Fruit fly (Drosophila melanogaster) whole organism, embryonic: ENCODE data around the gene Srr.

Source experiments
- ATbp ChIP-seq: fragments of 200-800 bp; sonication (Bioruptor generic); optimal IDR thresholded peaks from 2 replicates; lab custom pipeline; 2017; ENCODE audit warnings: missing biosample characterization, mild to moderate bottlenecking, missing genetic modification characterization, missing genetic modification reagents
- Awh ChIP-seq: fragments of 200-800 bp; sonication (Bioruptor generic); IDR thresholded peaks from 2 replicates; pipeline ENCODE4, ENCODE4 v1.3.6; 2022; ENCODE audit warnings: missing biosample characterization, missing genetic modification characterization
- CG1603 ChIP-seq: fragments of 200-800 bp; sonication (Bioruptor generic); optimal IDR thresholded peaks from 2 replicates; lab custom pipeline; 2019; ENCODE audit warnings: missing biosample characterization, mild to moderate bottlenecking, missing genetic modification characterization, moderate library complexity
- CG17359 ChIP-seq: fragments of 200-800 bp; sonication (Bioruptor generic); optimal IDR thresholded peaks from 3 replicates; lab custom pipeline; 2018; ENCODE audit warnings: missing biosample characterization, mild to moderate bottlenecking, missing genetic modification characterization, moderate library complexity
- CG17912 ChIP-seq: fragments of 200-800 bp; sonication (Bioruptor generic); optimal IDR thresholded peaks from 2 replicates; lab custom pipeline; 2018; ENCODE audit warnings: missing biosample characterization, mild to moderate bottlenecking, missing genetic modification characterization
- CG18764 ChIP-seq: fragments of 200-800 bp; sonication (Bioruptor generic); optimal IDR thresholded peaks from 3 replicates; lab custom pipeline; 2016; ENCODE audit warnings: missing biosample characterization, missing genetic modification characterization
- CG30020 ChIP-seq: fragments of 200-800 bp; optimal IDR thresholded peaks from 2 replicates; lab custom pipeline; 2019; ENCODE audit warnings: missing biosample characterization, mild to moderate bottlenecking, missing genetic modification characterization, moderate library complexity
- CG31441 ChIP-seq: fragments of 200-800 bp; sonication (Bioruptor generic); IDR thresholded peaks from 2 replicates; pipeline ENCODE4 v1.3.6; 2022; ENCODE audit warnings: missing biosample characterization, missing genetic modification characterization
- CG4424 ChIP-seq: fragments of 200-800 bp; sonication (Bioruptor generic); optimal IDR thresholded peaks from 3 replicates; lab custom pipeline; 2016; ENCODE audit warnings: missing biosample characterization, missing genetic modification characterization
- CG4617 ChIP-seq: fragments of 200-800 bp; sonication (Bioruptor generic); optimal IDR thresholded peaks from 3 replicates; lab custom pipeline; 2016; ENCODE audit warnings: missing biosample characterization, missing genetic modification characterization, borderline replicate concordance
- CG4707 ChIP-seq: fragments of 200-800 bp; sonication (Bioruptor generic); optimal IDR thresholded peaks from 2 replicates; lab custom pipeline; 2018; ENCODE audit warnings: missing biosample characterization, mild to moderate bottlenecking, missing genetic modification characterization, moderate library complexity
- CG7372 ChIP-seq: fragments of 200-800 bp; sonication (Bioruptor generic); IDR thresholded peaks from 2 replicates; pipeline ENCODE4 v1.3.6; 2022; ENCODE audit warnings: missing biosample characterization, missing genetic modification characterization
- CG8290 ChIP-seq, 3 experiments: fragments of 200-800 bp; sonication (Bioruptor generic); optimal IDR thresholded peaks; 2 replicates each; lab custom pipeline; 2016 to 2019; ENCODE audit warnings: missing biosample characterization in 3 of 3, missing genetic modification characterization in 3 of 3, mild to moderate bottlenecking in 2 of 3, moderate library complexity in 1 of 3
- CG8924 ChIP-seq: fragments of 200-800 bp; optimal IDR thresholded peaks from 3 replicates; lab custom pipeline; 2019; ENCODE audit warnings: missing biosample characterization, mild to moderate bottlenecking, missing genetic modification characterization, moderate library complexity
- CHES-1-like ChIP-seq: fragments of 200-800 bp; sonication (Bioruptor generic); optimal IDR thresholded peaks from 2 replicates; lab custom pipeline; 2016; ENCODE audit warnings: missing biosample characterization, missing genetic modification characterization
- Chrac-16 ChIP-seq: fragments of 200-800 bp; sonication (Bioruptor generic); optimal IDR thresholded peaks from 3 replicates; lab custom pipeline; 2016; ENCODE audit warnings: missing biosample characterization, missing genetic modification characterization
- Dbx ChIP-seq: fragments of 200-800 bp; sonication (Bioruptor generic); IDR thresholded peaks from 3 replicates; pipeline ENCODE4 v1.3.6; 2022; ENCODE audit warnings: missing biosample characterization, missing genetic modification characterization
- E2f2 ChIP-seq: fragments of 200-800 bp; sonication (Bioruptor generic); IDR thresholded peaks from 2 replicates; pipeline ENCODE4 v1.3.6; 2022; ENCODE audit warnings: missing biosample characterization, missing genetic modification characterization
- HHEX ChIP-seq: fragments of 200-800 bp; sonication (Bioruptor generic); optimal IDR thresholded peaks from 3 replicates; lab custom pipeline; 2017; ENCODE audit warnings: missing biosample characterization, mild to moderate bottlenecking, missing genetic modification characterization, missing genetic modification reagents
- Hmr ChIP-seq: fragments of 200-800 bp; sonication (Bioruptor generic); optimal IDR thresholded peaks from 3 replicates; lab custom pipeline; 2017; ENCODE audit warnings: mild to moderate bottlenecking, missing biosample characterization, missing genetic modification reagents, missing genetic modification characterization
- Hr3 ChIP-seq: fragments of 200-800 bp; sonication (Bioruptor generic); optimal IDR thresholded peaks from 3 replicates; lab custom pipeline; 2016; ENCODE audit warnings: missing biosample characterization, missing genetic modification characterization
- ac ChIP-seq: fragments of 200-800 bp; sonication (Bioruptor generic); optimal IDR thresholded peaks from 3 replicates; lab custom pipeline; 2017; ENCODE audit warnings: missing biosample characterization, mild to moderate bottlenecking, missing genetic modification characterization
- amos ChIP-seq: fragments of 200-800 bp; sonication (Bioruptor generic); IDR thresholded peaks from 2 replicates; pipeline ENCODE4 v1.3.6; 2022; ENCODE audit warnings: missing biosample characterization, missing genetic modification characterization; ENCODE audit not compliant: partially characterized antibody
- bbx ChIP-seq: fragments of 200-800 bp; sonication (Bioruptor generic); IDR thresholded peaks from 2 replicates; pipeline ENCODE4 v1.3.6; 2022; ENCODE audit warnings: missing biosample characterization, missing genetic modification characterization; ENCODE audit not compliant: partially characterized antibody
- caup ChIP-seq: fragments of 200-800 bp; sonication (Bioruptor generic); optimal IDR thresholded peaks from 3 replicates; lab custom pipeline; 2017; ENCODE audit warnings: missing biosample characterization, mild to moderate bottlenecking, missing genetic modification characterization, moderate library complexity; ENCODE audit not compliant: severe bottlenecking
- chn ChIP-seq: fragments of 200-800 bp; sonication (Bioruptor generic); optimal IDR thresholded peaks from 2 replicates; lab custom pipeline; 2016; ENCODE audit warnings: missing biosample characterization, missing genetic modification characterization
- corto ChIP-seq: fragments of 200-800 bp; sonication (Bioruptor generic); optimal IDR thresholded peaks from 2 replicates; lab custom pipeline; 2016; ENCODE audit warnings: missing biosample characterization, mild to moderate bottlenecking, missing genetic modification characterization, moderate library complexity
- crc ChIP-seq: fragments of 200-800 bp; sonication (Bioruptor generic); optimal IDR thresholded peaks from 2 replicates; lab custom pipeline; 2016; ENCODE audit warnings: missing biosample characterization, missing genetic modification characterization
- ftz-f1 ChIP-seq: fragments of 200-800 bp; sonication (Bioruptor generic); optimal IDR thresholded peaks from 2 replicates; lab custom pipeline; 2016; ENCODE audit warnings: missing biosample characterization, missing genetic modification characterization
- hbn ChIP-seq: fragments of 200-800 bp; sonication (Bioruptor generic); IDR thresholded peaks from 2 replicates; pipeline ENCODE4 v1.3.6; 2022; ENCODE audit warnings: missing biosample characterization, missing genetic modification characterization; ENCODE audit not compliant: partially characterized antibody
- hkb ChIP-seq, 2 experiments: fragments of 200-800 bp in 1 of 2; fragments of >200 bp in 1 of 2; sonication (Bioruptor generic) in 1 of 2; IDR thresholded peaks in 1 of 2; optimal IDR thresholded peaks in 1 of 2; 2 replicates each; pipeline versions ENCODE4 v1.3.6 to Lab custom; 2017 to 2022; ENCODE audit warnings: missing biosample characterization in 1 of 2, missing genetic modification characterization in 1 of 2
- hth ChIP-seq: fragments of >200 bp; optimal IDR thresholded peaks from 2 replicates; lab custom pipeline; 2017; ENCODE audit warnings: inconsistent platforms
- kah ChIP-seq: fragments of 200-800 bp; sonication (Bioruptor generic); optimal IDR thresholded peaks from 2 replicates; lab custom pipeline; 2018; ENCODE audit warnings: missing biosample characterization, mild to moderate bottlenecking, missing genetic modification characterization
- kni ChIP-seq: fragments of 200-800 bp; sonication (Bioruptor generic); optimal IDR thresholded peaks from 3 replicates; lab custom pipeline; 2017; ENCODE audit warnings: mild to moderate bottlenecking, missing biosample characterization, missing genetic modification reagents, missing genetic modification characterization
- lbe ChIP-seq: fragments of 200-800 bp; sonication (Bioruptor generic); optimal IDR thresholded peaks from 2 replicates; lab custom pipeline; 2016; ENCODE audit warnings: missing biosample characterization, mild to moderate bottlenecking, missing genetic modification characterization
- nau ChIP-seq: fragments of 200-800 bp; sonication (Bioruptor generic); optimal IDR thresholded peaks from 3 replicates; lab custom pipeline; 2017; ENCODE audit warnings: missing biosample characterization, mild to moderate bottlenecking, missing genetic modification characterization, missing genetic modification reagents
- p53 ChIP-seq: fragments of 200-800 bp; sonication (Bioruptor generic); optimal IDR thresholded peaks from 2 replicates; lab custom pipeline; 2016; ENCODE audit warnings: missing biosample characterization, missing genetic modification characterization
- repo ChIP-seq: fragments of 200-800 bp; sonication (Bioruptor generic); optimal IDR thresholded peaks from 2 replicates; lab custom pipeline; 2016; ENCODE audit warnings: missing biosample characterization, missing genetic modification characterization
- sd ChIP-seq: fragments of 200-800 bp; sonication (Bioruptor generic); optimal IDR thresholded peaks from 3 replicates; lab custom pipeline; 2018; ENCODE audit warnings: missing biosample characterization, mild to moderate bottlenecking, missing genetic modification characterization, moderate library complexity
- sens ChIP-seq: fragments of 200-800 bp; sonication (Bioruptor generic); peaks from one replicate; lab custom pipeline; 2016; ENCODE audit warnings: missing biosample characterization, missing genetic modification characterization
- slp2 ChIP-seq: fragments of 200-800 bp; sonication (Bioruptor generic); optimal IDR thresholded peaks from 2 replicates; lab custom pipeline; 2016; ENCODE audit warnings: missing biosample characterization, missing genetic modification characterization
- sob ChIP-seq: fragments of 200-800 bp; sonication (Bioruptor generic); IDR thresholded peaks from 2 replicates; pipeline ENCODE4 v1.3.6; 2022; ENCODE audit warnings: missing biosample characterization, missing genetic modification characterization
- tgo ChIP-seq: fragments of 200-800 bp; sonication (Bioruptor generic); IDR thresholded peaks from 3 replicates; pipeline ENCODE4 v1.3.6; 2022; ENCODE audit warnings: missing biosample characterization, missing genetic modification characterization
- trem ChIP-seq: fragments of 200-800 bp; optimal IDR thresholded peaks from 3 replicates; lab custom pipeline; 2019; ENCODE audit warnings: missing biosample characterization, mild to moderate bottlenecking, missing genetic modification characterization, moderate library complexity
- tup ChIP-seq: fragments of 200-800 bp; sonication (Bioruptor generic); optimal IDR thresholded peaks from 2 replicates; lab custom pipeline; 2016; ENCODE audit warnings: missing biosample characterization, mild to moderate bottlenecking, missing genetic modification characterization, moderate library complexity
- zen ChIP-seq: fragments of 200-800 bp; sonication (Bioruptor generic); optimal IDR thresholded peaks from 3 replicates; lab custom pipeline; 2018; ENCODE audit warnings: missing biosample characterization, mild to moderate bottlenecking, missing genetic modification characterization, moderate library complexity
- zen2 ChIP-seq: fragments of 200-800 bp; sonication (Bioruptor generic); IDR thresholded peaks from 3 replicates; pipeline ENCODE4 v1.3.6; 2022; ENCODE audit warnings: missing biosample characterization, missing genetic modification characterization; ENCODE audit not compliant: partially characterized antibody

Srr gene

dm6 chr3R:9351415-9352379, 13.5 kb upstream of the Srr start (continued):
- TF ChIP-seq kah (GFP tag; lab: Kevin White, UChicago) = no peak
- TF ChIP-seq CG4424 (GFP tag; lab: Kevin White, UChicago) = peak; percentile 51
- no peak for TF ChIP-seq CG8290 (GFP tag; optimal IDR thresholded peaks at IDR 0.05; lab: Kevin White, UChicago)
- TF ChIP-seq CG8290 (tag; optimal IDR thresholded peaks at IDR 0.05; lab: Kevin White, UChicago) = peak in 1 of 2 experiments; percentile 22
- TF ChIP-seq CG17912 = peak; percentile 17
- no peak for TF ChIP-seq CG7372 (GFP tag; lab: Robert Waterston, UW)
- TF ChIP-seq chn (GFP tag; lab: Kevin White, UChicago) = peak; percentile 38
- peak; percentile 54 for TF ChIP-seq CG17359 (tag; lab: Kevin White, UChicago)
- peak; percentile 26 for TF ChIP-seq Hr3
- peak; percentile 28 for TF ChIP-seq repo (GFP tag; lab: Kevin White, UChicago)
- peak; percentile 48 for TF ChIP-seq CG8924 (tag; lab: Kevin White, UChicago)
- TF ChIP-seq hbn (GFP tag; lab: Robert Waterston, UW) = no peak
- TF ChIP-seq E2f2 (GFP tag; lab: Robert Waterston, UW) = no peak
- TF ChIP-seq hkb (optimal IDR thresholded peaks at IDR 0.05; lab: Kevin White, UChicago) = no peak
- no peak for TF ChIP-seq hkb (GFP tag; IDR thresholded peaks at IDR 0.05; lab: Robert Waterston, UW)
- TF ChIP-seq sens (GFP tag; lab: Kevin White, UChicago) = peak; percentile 89
- TF ChIP-seq CG4707 (GFP tag; lab: Kevin White, UChicago) = no peak
- TF ChIP-seq amos = no peak
- TF ChIP-seq CG31441 = no peak
- TF ChIP-seq zen (tag; lab: Kevin White, UChicago) = no peak
- TF ChIP-seq CG18764 = peak; percentile 30
- TF ChIP-seq ac = no peak
- TF ChIP-seq ATbp (GFP tag; lab: Kevin White, UChicago) = no peak
- TF ChIP-seq Hmr (GFP tag; lab: Kevin White, UChicago) = peak; percentile 77
- no peak for TF ChIP-seq Awh (GFP tag; lab: Robert Waterston, UW)
- no peak for TF ChIP-seq kni
- no peak for TF ChIP-seq CG30020 (tag; lab: Kevin White, UChicago)
- TF ChIP-seq p53 (GFP tag; lab: Kevin White, UChicago) = no peak
- peak; percentile 59 for TF ChIP-seq CHES-1-like (GFP tag; lab: Kevin White, UChicago)
- TF ChIP-seq corto = no peak
- TF ChIP-seq Chrac-16 (GFP tag; lab: Kevin White, UChicago) = peak; percentile 40
- TF ChIP-seq sob (GFP tag; lab: Robert Waterston, UW) = no peak
- peak; percentile 21 for TF ChIP-seq tup (GFP tag; lab: Kevin White, UChicago)
- TF ChIP-seq hth (lab: Kevin White, UChicago) = no peak
- TF ChIP-seq ftz-f1 (GFP tag; lab: Kevin White, UChicago) = peak; percentile 69
- peak; percentile 85 for TF ChIP-seq caup
- TF ChIP-seq zen2 = no peak
- TF ChIP-seq bbx = no peak
- no peak for TF ChIP-seq lbe (GFP tag; lab: Kevin White, UChicago)
- TF ChIP-seq HHEX (GFP tag; lab: Kevin White, UChicago) = peak; percentile 63
- TF ChIP-seq nau (GFP tag; lab: Kevin White, UChicago) = peak; percentile 67
- no peak for TF ChIP-seq tgo
- no peak for TF ChIP-seq trem
- TF ChIP-seq sd (tag; lab: Kevin White, UChicago) = peak; percentile 76
- TF ChIP-seq Dbx (GFP tag; lab: Robert Waterston, UW) = no peak
- TF ChIP-seq crc (GFP tag; lab: Kevin White, UChicago) = peak; percentile 70
- TF ChIP-seq CG1603 (tag; lab: Kevin White, UChicago) = peak; percentile 19
- no peak for TF ChIP-seq CG4617 (GFP tag; lab: Kevin White, UChicago)
- peak; percentile 0 for TF ChIP-seq slp2 (GFP tag; lab: Kevin White, UChicago)
